Worm (Caenorhabditis elegans): Measurements from ENCODE around the gene Y39G8B.9.

ce11 chrII:13972199-13972598 is 9.0 kb upstream of the Y39G8B.9 start:
- TF ChIP-seq dao-5 (tag; optimal IDR thresholded peaks at IDR 0.05): no peak
- no peak for TF ChIP-seq him-1 (tag; optimal IDR thresholded peaks at IDR 0.05)

Measured in whole organism, L4/young adult.